Worm (Caenorhabditis elegans): ENCODE measurements around the gene VY10G11R.1.
"Not testable (repeated sequence)": the region's sequence is repeated elsewhere in the genome, so short reads cannot be mapped to it uniquely, and the experiment has no call there.

The VY10G11R.1 gene

DNA sequence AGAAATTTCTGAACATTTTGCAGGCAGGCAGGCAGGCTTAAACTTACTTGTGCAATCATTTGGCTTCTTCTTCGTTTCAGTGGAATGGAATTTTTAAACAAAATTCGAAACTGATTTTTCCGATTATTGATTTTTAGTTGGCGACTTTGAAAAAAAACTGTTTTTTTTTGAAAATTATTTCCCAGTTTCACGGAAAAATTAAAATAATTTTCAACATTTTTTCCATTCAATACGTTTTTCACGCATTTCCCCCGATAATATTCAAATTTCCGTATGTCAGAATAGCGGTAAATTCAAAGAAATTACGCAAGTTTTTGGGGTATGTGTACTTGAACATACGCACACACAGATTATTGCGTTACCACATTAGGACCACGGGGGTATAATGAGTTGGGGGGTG, at the start of gene VY10G11R.1:
TSS of gene VY10G11R.1 (minus strand) at position 101 of the 400 bp plus-strand sequence.
- not testable (repeated sequence) for TF ChIP-seq ceh-28 (tag; optimal IDR thresholded peaks at IDR 0.05); dmd-9 (GFP tag; IDR thresholded peaks at IDR 0.05); lin-13 (GFP tag; optimal IDR thresholded peaks at IDR 0.05)

DNA sequence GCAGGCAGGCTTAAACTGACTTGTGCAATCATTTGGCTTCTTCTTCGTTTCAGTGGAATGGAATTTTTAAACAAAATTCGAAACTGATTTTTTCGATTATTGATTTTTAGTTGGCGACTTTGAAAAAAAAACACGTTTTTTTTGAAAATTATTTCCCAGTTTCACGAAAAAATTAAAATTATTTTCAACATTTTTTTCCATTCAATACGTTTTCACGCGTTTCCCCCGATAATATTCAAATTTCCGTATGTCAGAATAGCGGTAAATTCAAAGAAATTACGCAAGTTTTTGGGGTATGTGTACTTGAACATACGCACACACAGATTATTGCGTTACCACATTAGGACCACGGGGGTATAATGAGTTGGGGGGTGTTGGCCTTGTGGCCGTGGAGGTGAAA, 36.3 kb upstream of the VY10G11R.1 start, which contains the start of gene Y51H4A.935:
TSS of gene Y51H4A.935 (minus strand) at position 101 of the 400 bp plus-strand sequence.
- TF ChIP-seq zfp-2 (tag; optimal IDR thresholded peaks at IDR 0.05); lin-13 (GFP tag; optimal IDR thresholded peaks at IDR 0.05); ZK337.2 (GFP tag; IDR thresholded peaks at IDR 0.05): not testable (repeated sequence)

DNA sequence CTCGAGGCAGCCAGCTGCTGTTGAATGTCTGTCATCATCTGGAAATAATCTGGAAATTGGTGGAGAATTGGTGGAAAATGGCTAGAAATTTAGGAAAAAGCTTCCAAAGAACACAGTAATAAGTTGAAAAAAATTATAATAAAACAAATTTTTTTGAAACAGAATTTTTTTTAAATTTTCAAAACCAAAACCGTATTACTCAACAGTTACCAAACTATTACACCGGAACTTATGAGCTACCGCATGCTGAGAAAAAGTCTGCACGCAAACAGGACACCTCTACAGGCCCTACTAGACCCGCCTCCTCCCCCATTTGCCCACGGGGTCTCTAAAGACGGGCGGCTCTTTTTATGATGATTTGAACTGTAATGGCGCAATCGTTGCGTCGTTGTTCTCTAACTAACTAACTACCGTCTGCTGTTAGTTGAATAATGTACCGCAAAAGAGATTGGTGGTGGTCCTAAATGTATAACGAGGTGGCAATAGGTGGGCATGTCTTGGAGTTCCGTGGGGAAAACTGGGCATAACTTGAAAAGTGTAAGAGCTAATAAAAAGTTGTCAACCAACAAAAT, 34.9 kb upstream of the VY10G11R.1 start, which contains the start of gene zip-7:
TSS of gene zip-7 (minus strand) at position 51 of the 572 bp plus-strand sequence.
- no peak for TF ChIP-seq unc-62 (GFP tag; optimal IDR thresholded peaks at IDR 0.05 in 1 of 2)
- no peak for TF ChIP-seq unc-62 (tag; optimal IDR thresholded peaks at IDR 0.05)
- no peak for TF ChIP-seq ztf-7 (tag; optimal IDR thresholded peaks at IDR 0.05)
- TF ChIP-seq spr-1 (tag; optimal IDR thresholded peaks at IDR 0.05), result no peak
- no peak for TF ChIP-seq daf-19 (GFP tag; conservative IDR thresholded peaks at IDR 0.05)
- TF ChIP-seq nhr-28 (tag; optimal IDR thresholded peaks at IDR 0.05), result no peak
- TF ChIP-seq fos-1 (tag; optimal IDR thresholded peaks at IDR 0.05), result no peak
- TF ChIP-seq php-3 (GFP tag; IDR thresholded peaks at IDR 0.05), result no peak
- TF ChIP-seq lin-15B (tag; optimal IDR thresholded peaks at IDR 0.05), result no peak
- no peak for TF ChIP-seq lin-38 (GFP tag; IDR thresholded peaks at IDR 0.05)
- TF ChIP-seq ces-1 (GFP tag; optimal IDR thresholded peaks at IDR 0.05), result no peak
- no peak for TF ChIP-seq snpc-1.2 (GFP tag; IDR thresholded peaks at IDR 0.05)
- TF ChIP-seq T26A8.4 (GFP tag; IDR thresholded peaks at IDR 0.05), result no peak
- no peak for TF ChIP-seq nhr-237 (tag; optimal IDR thresholded peaks at IDR 0.05)
- no peak for TF ChIP-seq Y5F2A.4 (GFP tag; optimal IDR thresholded peaks at IDR 0.05)
- TF ChIP-seq D1046.2 (GFP tag; IDR thresholded peaks at IDR 0.05), result no peak

- TF ChIP-seq lin-38 (GFP tag; IDR thresholded peaks at IDR 0.05), result peak; percentile 87
- TF ChIP-seq Y48G9A.11 (GFP tag; IDR thresholded peaks at IDR 0.05), result peak; percentile 83
- no peak for TF ChIP-seq fkh-10 (GFP tag; optimal IDR thresholded peaks at IDR 0.05)
- no peak for TF ChIP-seq hif-1 (tag; optimal IDR thresholded peaks at IDR 0.05)
- TF ChIP-seq Y5F2A.4 (GFP tag; optimal IDR thresholded peaks at IDR 0.05), result peak; percentile 66
- no peak for TF ChIP-seq zip-2 (tag; optimal IDR thresholded peaks at IDR 0.05)
- TF ChIP-seq hmg-1.1 (GFP tag; IDR thresholded peaks at IDR 0.05), result no peak
- no peak for TF ChIP-seq dpl-1 (GFP tag; optimal IDR thresholded peaks at IDR 0.05)
- peak; percentile 31 for TF ChIP-seq lir-3 (tag; optimal IDR thresholded peaks at IDR 0.05)
- peak; percentile 90 for TF ChIP-seq egl-43 (GFP tag; IDR thresholded peaks at IDR 0.05)
- peak; percentile 26 for TF ChIP-seq aha-1 (tag)
- peak; percentile 94 for TF ChIP-seq lim-7 (GFP tag; IDR thresholded peaks at IDR 0.05)
- peak; percentile 49 for TF ChIP-seq spr-3 (GFP tag; optimal IDR thresholded peaks at IDR 0.05)
- 0 out of 2 replicates have a peak, but pooled peaks have one; percentile 46 for TF ChIP-seq nhr-42 (GFP tag; IDR thresholded peaks at IDR 0.05)
- peak; percentile 28 for TF ChIP-seq unc-130 (GFP tag; optimal IDR thresholded peaks at IDR 0.05)
- peak; percentile 66 for TF ChIP-seq duxl-1 (tag; optimal IDR thresholded peaks at IDR 0.05; ENCODE audit: poor library complexity)
- peak; percentile 73 for TF ChIP-seq vab-7 (GFP tag; IDR thresholded peaks at IDR 0.05)
- TF ChIP-seq snpc-1.2 (GFP tag; IDR thresholded peaks at IDR 0.05), result peak; percentile 99
- peak; percentile 44 to 75; a peak in 3 of 4 replicates for TF ChIP-seq madf-5 (GFP tag; IDR thresholded peaks at IDR 0.05)
- TF ChIP-seq madf-9 (GFP tag; conservative IDR thresholded peaks at IDR 0.05), result peak; percentile 69; the same call in 1 of the 2 replicates
- 0 out of 2 replicates have a peak, but pooled peaks have one; percentile 9 for TF ChIP-seq ZK337.2 (GFP tag; IDR thresholded peaks at IDR 0.05)
- TF ChIP-seq Y75B8A.6 (GFP tag; IDR thresholded peaks at IDR 0.05), result peak; percentile 69; the same call in 1 of the 2 replicates
- TF ChIP-seq ztf-11 (tag; optimal IDR thresholded peaks at IDR 0.05), result no peak
- TF ChIP-seq rbr-2 (tag; optimal IDR thresholded peaks at IDR 0.05), result no peak
- TF ChIP-seq mxl-2 (GFP tag; conservative IDR thresholded peaks at IDR 0.05), result peak; percentile 66; the same call in 1 of the 2 replicates
- TF ChIP-seq lin-13 (GFP tag; optimal IDR thresholded peaks at IDR 0.05), result peak; percentile 70
- TF ChIP-seq mes-2 (tag; optimal IDR thresholded peaks at IDR 0.05; ENCODE audit: poor library complexity, severe bottlenecking), result peak; percentile 70
- no peak for TF ChIP-seq daf-19 (GFP tag; conservative IDR thresholded peaks at IDR 0.05)
- TF ChIP-seq spr-1 (tag; optimal IDR thresholded peaks at IDR 0.05), result peak; percentile 46
- TF ChIP-seq ztf-7 (tag; optimal IDR thresholded peaks at IDR 0.05), result no peak
These were observed 32.9 kb upstream of the VY10G11R.1 start for ce11 chrIV:16503590-16504217.
